Fruit fly (Drosophila melanogaster) whole organism, pupa: Measurements from ENCODE around the gene Bulli.

Experiments used
- CG10348 ChIP-seq: fragments of 200-800 bp; sonication (Bioruptor generic); IDR thresholded peaks from 2 replicates; pipeline ENCODE4 v1.3.6; 2022; ENCODE audit warnings: missing biosample characterization, missing genetic modification characterization
- CG12605 ChIP-seq: fragments of 200-800 bp; sonication (Bioruptor generic); IDR thresholded peaks from 2 replicates; pipeline ENCODE4 v1.3.6; 2022; ENCODE audit warnings: missing biosample characterization, missing genetic modification characterization
- CG13204 ChIP-seq: fragments of 200-800 bp; sonication (Bioruptor generic); optimal IDR thresholded peaks from 2 replicates; lab custom pipeline; 2018; ENCODE audit warnings: missing biosample characterization, mild to moderate bottlenecking, missing genetic modification characterization, moderate library complexity
- CG14655 ChIP-seq: fragments of 200-800 bp; sonication (Bioruptor generic); optimal IDR thresholded peaks from 3 replicates; lab custom pipeline; 2017; ENCODE audit warnings: mild to moderate bottlenecking, missing biosample characterization, missing genetic modification reagents, missing genetic modification characterization
- CG15710 ChIP-seq: fragments of 200-800 bp; sonication (Bioruptor generic); optimal IDR thresholded peaks from 2 replicates; lab custom pipeline; 2018; ENCODE audit warnings: missing biosample characterization, mild to moderate bottlenecking, missing genetic modification characterization, moderate library complexity
- CG17806 ChIP-seq: fragments of 200-800 bp; sonication (Bioruptor generic); optimal IDR thresholded peaks from 2 replicates; lab custom pipeline; 2018; ENCODE audit warnings: missing biosample characterization, mild to moderate bottlenecking, missing genetic modification characterization, moderate library complexity
- CG32121 ChIP-seq: fragments of 200-800 bp; sonication (Bioruptor generic); IDR thresholded peaks from 2 replicates; pipeline ENCODE4 v1.3.6; 2022; ENCODE audit warnings: missing biosample characterization, missing genetic modification characterization
- CG34367 ChIP-seq: fragments of 200-800 bp; sonication (Bioruptor generic); optimal IDR thresholded peaks from 2 replicates; lab custom pipeline; 2018; ENCODE audit warnings: missing biosample characterization, mild to moderate bottlenecking, missing genetic modification characterization
- CG4496 ChIP-seq: fragments of 200-800 bp; sonication (Bioruptor generic); IDR thresholded peaks from 3 replicates; pipeline ENCODE4 v1.3.6; 2022; ENCODE audit warnings: missing biosample characterization, missing genetic modification characterization
- CG8159 ChIP-seq: fragments of 200-800 bp; sonication (Bioruptor generic); optimal IDR thresholded peaks from 3 replicates; lab custom pipeline; 2018; ENCODE audit warnings: missing biosample characterization, mild to moderate bottlenecking, missing genetic modification characterization, moderate library complexity
- CG8301 ChIP-seq: fragments of 200-800 bp; sonication (Bioruptor generic); optimal IDR thresholded peaks from 2 replicates; lab custom pipeline; 2018; ENCODE audit warnings: missing biosample characterization, mild to moderate bottlenecking, missing genetic modification characterization
- CG9948 ChIP-seq: fragments of 200-800 bp; sonication (Bioruptor generic); optimal IDR thresholded peaks from 2 replicates; lab custom pipeline; 2018; ENCODE audit warnings: missing biosample characterization, mild to moderate bottlenecking, missing genetic modification characterization, moderate library complexity
- D1 ChIP-seq: fragments of 200-800 bp; sonication (Bioruptor generic); optimal IDR thresholded peaks from 2 replicates; lab custom pipeline; 2018; ENCODE audit warnings: missing biosample characterization, mild to moderate bottlenecking, missing genetic modification characterization, moderate library complexity
- EcR ChIP-seq: fragments of 200-800 bp; sonication (Bioruptor generic); optimal IDR thresholded peaks from 3 replicates; lab custom pipeline; 2019; ENCODE audit warnings: missing biosample characterization, missing genetic modification characterization, mild to moderate bottlenecking, moderate library complexity, missing genetic modification reagents
- Ets98B ChIP-seq: fragments of 200-800 bp; sonication (Bioruptor generic); IDR thresholded peaks from 2 replicates; pipeline ENCODE4 v1.3.6; 2022; ENCODE audit warnings: missing biosample characterization, missing genetic modification characterization
- Pif1A ChIP-seq: fragments of 200-800 bp; sonication (Bioruptor generic); optimal IDR thresholded peaks from 3 replicates; lab custom pipeline; 2016; ENCODE audit warnings: missing biosample characterization, missing genetic modification characterization
- Pif1B ChIP-seq: fragments of 200-800 bp; sonication (Bioruptor generic); optimal IDR thresholded peaks from 3 replicates; lab custom pipeline; 2016; ENCODE audit warnings: missing biosample characterization, missing genetic modification characterization
- Snoo ChIP-seq: fragments of 200-800 bp; sonication (Bioruptor generic); optimal IDR thresholded peaks from 3 replicates; lab custom pipeline; 2017; ENCODE audit warnings: missing biosample characterization, mild to moderate bottlenecking, missing genetic modification characterization, inconsistent platforms
- fd96Ca ChIP-seq: fragments of 200-800 bp; sonication (Bioruptor generic); IDR thresholded peaks from 3 replicates; pipeline ENCODE4 v1.3.6; 2022; ENCODE audit warnings: missing biosample characterization, missing genetic modification characterization
- gl ChIP-seq: fragments of 200-800 bp; sonication (Bioruptor generic); optimal IDR thresholded peaks from 2 replicates; lab custom pipeline; 2018; ENCODE audit warnings: missing biosample characterization, mild to moderate bottlenecking, missing genetic modification characterization
- rn ChIP-seq: fragments of 200-800 bp; sonication (Bioruptor generic); IDR thresholded peaks from 2 replicates; pipeline ENCODE4 v1.3.6; 2022; ENCODE audit warnings: missing biosample characterization, missing genetic modification characterization

Bulli gene

dm6 chr3L:6447203-6447602 is 41.3 kb upstream of the Bulli start:
- TF ChIP-seq D1 (no peak), fd96Ca (GFP tag; lab: Robert Waterston, UW) (peak; percentile 60; the same call in 1 of the 3 replicates), CG8159 (tag; lab: Kevin White, UChicago) (no peak), Ets98B (peak; percentile 58; the same call in 1 of the 2 replicates), Pif1A (GFP tag; lab: Kevin White, UChicago) (peak; percentile 29), CG9948 (no peak), rn (GFP tag; lab: Robert Waterston, UW) (peak; percentile 36; the same call in 1 of the 2 replicates), EcR (GFP tag; lab: Kevin White, UChicago) (no peak), gl (tag; lab: Kevin White, UChicago) (no peak), CG32121 (GFP tag; lab: Robert Waterston, UW) (no peak), CG34367 (tag; lab: Kevin White, UChicago) (no peak), CG15710 (tag; lab: Kevin White, UChicago) (no peak), CG12605 (GFP tag; lab: Robert Waterston, UW) (peak; percentile 88), Pif1B (GFP tag; lab: Kevin White, UChicago) (no peak), CG4496 (peak; percentile 72)

- TF ChIP-seq CG14655 (GFP tag; lab: Kevin White, UChicago), result peak; percentile 42
- peak; percentile 48 for TF ChIP-seq CG13204
- TF ChIP-seq CG8301 (tag; lab: Kevin White, UChicago), result no peak
- no peak for TF ChIP-seq rn (GFP tag; lab: Robert Waterston, UW)
- no peak for TF ChIP-seq Pif1A (GFP tag; lab: Kevin White, UChicago)
- no peak for TF ChIP-seq CG32121 (GFP tag; lab: Robert Waterston, UW)
- peak; percentile 65; the same call in 2 of the 3 replicates for TF ChIP-seq CG4496
- no peak for TF ChIP-seq CG10348 (GFP tag; lab: Robert Waterston, UW)
- peak; percentile 73 for TF ChIP-seq CG12605 (GFP tag; lab: Robert Waterston, UW)
- peak; percentile 28; the same call in 1 of the 3 replicates for TF ChIP-seq fd96Ca (GFP tag; lab: Robert Waterston, UW)
- no peak for TF ChIP-seq EcR (GFP tag; lab: Kevin White, UChicago)
- no peak for TF ChIP-seq D1
- no peak for TF ChIP-seq Ets98B
- peak; percentile 86 for TF ChIP-seq gl (tag; lab: Kevin White, UChicago)
- TF ChIP-seq CG17806 (tag; lab: Kevin White, UChicago), result peak; percentile 56
- TF ChIP-seq CG15710 (tag; lab: Kevin White, UChicago), result peak; percentile 65
- TF ChIP-seq CG34367 (tag; lab: Kevin White, UChicago), result peak; percentile 62
- peak; percentile 68 for TF ChIP-seq CG8159 (tag; lab: Kevin White, UChicago)
- TF ChIP-seq CG9948, result peak; percentile 7
- no peak for TF ChIP-seq Pif1B (GFP tag; lab: Kevin White, UChicago)
- TF ChIP-seq Snoo, result no peak
Observed at dm6 chr3L:6447708-6448107, 40.8 kb upstream of the Bulli start.

- TF ChIP-seq rn (GFP tag; lab: Robert Waterston, UW) (no peak), gl (tag; lab: Kevin White, UChicago) (no peak), CG8159 (tag; lab: Kevin White, UChicago) (no peak), CG32121 (GFP tag; lab: Robert Waterston, UW) (no peak), EcR (GFP tag; lab: Kevin White, UChicago) (no peak), Pif1A (GFP tag; lab: Kevin White, UChicago) (no peak), fd96Ca (GFP tag; lab: Robert Waterston, UW) (no peak), D1 (no peak), Pif1B (GFP tag; lab: Kevin White, UChicago) (no peak), CG10348 (GFP tag; lab: Robert Waterston, UW) (no peak), Ets98B (no peak), CG15710 (tag; lab: Kevin White, UChicago) (no peak), CG17806 (tag; lab: Kevin White, UChicago) (no peak)
Observed at dm6 chr3L:6449159-6449664, 39.3 kb upstream of the Bulli start.

- TF ChIP-seq Pif1B (GFP tag; lab: Kevin White, UChicago) (no peak), EcR (GFP tag; lab: Kevin White, UChicago) (no peak), Snoo (no peak), CG4496 (no peak), CG17806 (tag; lab: Kevin White, UChicago) (no peak), CG34367 (tag; lab: Kevin White, UChicago) (no peak), rn (GFP tag; lab: Robert Waterston, UW) (no peak), gl (tag; lab: Kevin White, UChicago) (no peak), CG32121 (GFP tag; lab: Robert Waterston, UW) (no peak), CG10348 (GFP tag; lab: Robert Waterston, UW) (no peak), CG15710 (tag; lab: Kevin White, UChicago) (no peak), CG13204 (no peak)
Observed at dm6 chr3L:6451572-6451971, 36.9 kb upstream of the Bulli start.

dm6 chr3L:6452347-6452746 is 36.1 kb upstream of the Bulli start:
- no peak for TF ChIP-seq EcR (GFP tag; lab: Kevin White, UChicago)
- TF ChIP-seq CG13204, result no peak
- no peak for TF ChIP-seq CG8159 (tag; lab: Kevin White, UChicago)
- TF ChIP-seq CG9948, result no peak
- no peak for TF ChIP-seq Pif1A (GFP tag; lab: Kevin White, UChicago)
- TF ChIP-seq Ets98B, result no peak
- no peak for TF ChIP-seq D1
- TF ChIP-seq CG17806 (tag; lab: Kevin White, UChicago), result no peak
- TF ChIP-seq CG4496, result no peak
- no peak for TF ChIP-seq Snoo
- TF ChIP-seq CG12605 (GFP tag; lab: Robert Waterston, UW), result no peak
- TF ChIP-seq CG8301 (tag; lab: Kevin White, UChicago), result no peak
- TF ChIP-seq CG32121 (GFP tag; lab: Robert Waterston, UW), result no peak
- TF ChIP-seq fd96Ca (GFP tag; lab: Robert Waterston, UW), result no peak
- no peak for TF ChIP-seq Pif1B (GFP tag; lab: Kevin White, UChicago)
